Worm (Caenorhabditis elegans): ENCODE data around the gene C18G1.6.

DNA sequence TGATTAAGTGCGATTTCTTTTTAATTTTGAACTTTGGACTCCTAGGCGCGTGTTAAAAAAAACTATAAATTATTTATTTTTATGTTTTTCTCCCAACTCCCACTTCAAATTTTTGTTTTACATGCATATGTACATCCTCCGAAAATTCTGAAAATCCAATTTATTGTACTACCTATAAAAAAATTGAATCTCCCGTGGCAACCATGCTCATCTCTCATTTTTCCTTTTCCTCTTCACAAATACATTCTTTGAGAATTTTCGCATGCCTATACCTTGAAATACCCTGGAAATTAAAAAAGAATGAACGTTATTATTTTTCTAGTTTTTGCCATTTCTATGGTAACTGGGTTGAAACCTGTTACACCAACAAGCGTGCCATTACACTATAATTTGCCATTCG is 38.4 kb downstream of the C18G1.6 start, which contains the start of gene R02F11.10:
- TF ChIP-seq blmp-1 (tag; optimal IDR thresholded peaks at IDR 0.05), result no peak
- no peak for TF ChIP-seq elt-3 (tag; optimal IDR thresholded peaks at IDR 0.05)
- TF ChIP-seq ceh-43 (GFP tag; optimal IDR thresholded peaks at IDR 0.05), result no peak
- no peak for TF ChIP-seq lin-13 (tag; optimal IDR thresholded peaks at IDR 0.05)
- no peak for TF ChIP-seq snpc-4 (tag; optimal IDR thresholded peaks at IDR 0.05)
- TF ChIP-seq nhr-76 (tag; optimal IDR thresholded peaks at IDR 0.05), result no peak
- TF ChIP-seq mep-1 (tag; optimal IDR thresholded peaks at IDR 0.05), result no peak
- TF ChIP-seq lsy-2 (tag; optimal IDR thresholded peaks at IDR 0.05), result no peak
- no peak for TF ChIP-seq unc-62 (GFP tag; optimal IDR thresholded peaks at IDR 0.05)
- TF ChIP-seq sptf-1 (tag; optimal IDR thresholded peaks at IDR 0.05), result no peak
- no peak for TF ChIP-seq pha-4 (tag; optimal IDR thresholded peaks at IDR 0.05)

Measured in whole organism, mixed stage, embryonic.